Fruit fly (Drosophila melanogaster): ENCODE measurements around the gene otu.
A peak's percentile ranks its signal among the peaks of the same experiment; 100 is the strongest.

otu gene

dm6 chrX:8517121-8518024 lies 28.0 kb upstream of the otu start, which contains the start of gene Nrg (continued):
- TF ChIP-seq CG2116 (GFP tag; optimal IDR thresholded peaks at IDR 0.05) (peak; percentile 92), jumu (GFP tag; optimal IDR thresholded peaks at IDR 0.05) (no peak), ato (GFP tag; IDR thresholded peaks at IDR 0.05; ENCODE audit: partially characterized antibody) (peak; percentile 98), Meics (GFP tag; optimal IDR thresholded peaks at IDR 0.05) (no peak), CG12659 (GFP tag; optimal IDR thresholded peaks at IDR 0.05) (peak; percentile 79), Kr (GFP tag; optimal IDR thresholded peaks at IDR 0.05) (no peak), sisA (GFP tag; IDR thresholded peaks at IDR 0.05) (no peak), CG11093 (GFP tag; IDR thresholded peaks at IDR 0.05) (no peak), CTCF (GFP tag; optimal IDR thresholded peaks at IDR 0.05) (peak; percentile 44), CG11504 (tag; optimal IDR thresholded peaks at IDR 0.05) (peak; percentile 28), mam (GFP tag; optimal IDR thresholded peaks at IDR 0.05) (no peak), Lim3 (GFP tag; IDR thresholded peaks at IDR 0.05) (no peak), CG7987 (GFP tag; optimal IDR thresholded peaks at IDR 0.05) (peak; percentile 57), insv (GFP tag; optimal IDR thresholded peaks at IDR 0.05) (peak in 1 of 2 experiments; percentile 52), Dfd (GFP tag; optimal IDR thresholded peaks at IDR 0.05) (no peak), mld (GFP tag; IDR thresholded peaks at IDR 0.05; ENCODE audit: partially characterized antibody) (peak; percentile 98), stwl (tag; optimal IDR thresholded peaks at IDR 0.05) (peak; percentile 88), CG32532 (GFP tag; IDR thresholded peaks at IDR 0.05) (peak; percentile 52; the same call in 1 of the 2 replicates), pb (GFP tag; optimal IDR thresholded peaks at IDR 0.05) (no peak), hbn (GFP tag; IDR thresholded peaks at IDR 0.05; ENCODE audit: partially characterized antibody) (peak; percentile 100), CG10462 (GFP tag; optimal IDR thresholded peaks at IDR 0.05) (peak; percentile 64), CG8089 (GFP tag; optimal IDR thresholded peaks at IDR 0.05) (peak; percentile 9), HLH3B (GFP tag; IDR thresholded peaks at IDR 0.05) (no peak), wor (GFP tag; IDR thresholded peaks at IDR 0.05) (no peak), CG7556 (GFP tag; optimal IDR thresholded peaks at IDR 0.05) (peak; percentile 0), CG6813 (GFP tag; optimal IDR thresholded peaks at IDR 0.05) (peak; percentile 24), abd-A (tag; optimal IDR thresholded peaks at IDR 0.05) (peak; percentile 84), z (GFP tag; IDR thresholded peaks at IDR 0.05) (peak; percentile 49; the same call in 1 of the 3 replicates), Opbp (GFP tag; IDR thresholded peaks at IDR 0.05; ENCODE audit: partially characterized antibody) (peak; percentile 98), Rfx (GFP tag; IDR thresholded peaks at IDR 0.05) (peak; percentile 50; the same call in 1 of the 2 replicates), CG7372 (GFP tag; IDR thresholded peaks at IDR 0.05) (no peak), CG2875 (GFP tag; optimal IDR thresholded peaks at IDR 0.05) (peak; percentile 36), tna (GFP tag; IDR thresholded peaks at IDR 0.05; ENCODE audit: partially characterized antibody) (peak; percentile 99), CG13775 (GFP tag; optimal IDR thresholded peaks at IDR 0.05) (peak; percentile 35), HHEX (GFP tag; optimal IDR thresholded peaks at IDR 0.05) (no peak), al (GFP tag; IDR thresholded peaks at IDR 0.05) (no peak), sqz (GFP tag; optimal IDR thresholded peaks at IDR 0.05) (peak; percentile 75), Hey (tag; optimal IDR thresholded peaks at IDR 0.05) (no peak), stc (GFP tag; IDR thresholded peaks at IDR 0.05) (no peak), CHES-1-like (GFP tag; optimal IDR thresholded peaks at IDR 0.05) (no peak), sna (GFP tag; IDR thresholded peaks at IDR 0.05; ENCODE audit: partially characterized antibody) (peak; percentile 100), Mad (GFP tag; optimal IDR thresholded peaks at IDR 0.05) (peak; percentile 19), CG15269 (tag; optimal IDR thresholded peaks at IDR 0.05) (peak; percentile 41), salm (tag; optimal IDR thresholded peaks at IDR 0.05) (no peak), CG17802 (tag; optimal IDR thresholded peaks at IDR 0.05) (no peak), yki (optimal IDR thresholded peaks at IDR 0.05) (no peak), CG2199 (GFP tag; IDR thresholded peaks at IDR 0.05) (peak; percentile 37; the same call in 1 of the 3 replicates), CG1603 (tag; optimal IDR thresholded peaks at IDR 0.05) (peak; percentile 87), CG13894 (tag; optimal IDR thresholded peaks at IDR 0.05) (peak; percentile 61)
